Worm (Caenorhabditis elegans) whole organism, L4 larva: ENCODE data around the gene grl-22.

Experiments used
- D1046.2 ChIP-seq: fragments of 200-800 bp; sonication (Bioruptor generic); IDR thresholded peaks from 2 replicates; pipeline ENCODE4 v1.3.6; 2022; ENCODE audit warnings: missing genetic modification characterization, missing compliant biosample characterization
- F26F4.8 ChIP-seq: fragments of 200-800 bp; sonication (Bioruptor generic); conservative IDR thresholded peaks from 2 replicates; pipeline ENCODE4 v1.3.6; 2022; ENCODE audit warnings: missing genetic modification characterization, missing compliant biosample characterization
- F37D6.2 ChIP-seq: sonication (generic microtip); optimal IDR thresholded peaks from 2 replicates; lab custom pipeline; 2016; ENCODE audit warnings: mild to moderate bottlenecking, missing genetic modification characterization, missing compliant biosample characterization
- F49E8.2 ChIP-seq: sonication (generic microtip); optimal IDR thresholded peaks from 2 replicates; lab custom pipeline; 2016; ENCODE audit warnings: missing compliant biosample characterization, mild to moderate bottlenecking, missing genetic modification characterization, borderline replicate concordance
- T20F7.1 ChIP-seq: fragments of 200-800 bp; sonication (Bioruptor generic); optimal IDR thresholded peaks from 2 replicates; lab custom pipeline; 2018; ENCODE audit warnings: mild to moderate bottlenecking, missing genetic modification characterization, missing compliant biosample characterization
- Y48G9A.11 ChIP-seq: fragments of 200-800 bp; sonication (Bioruptor generic); IDR thresholded peaks from 2 replicates; pipeline ENCODE4 v1.3.6; 2022; ENCODE audit warnings: missing genetic modification reagents, missing genetic modification characterization, missing compliant biosample characterization
- Y75B8A.6 ChIP-seq: fragments of 200-800 bp; sonication (Bioruptor generic); IDR thresholded peaks from 2 replicates; pipeline ENCODE4 v1.3.6; 2022; ENCODE audit warnings: missing genetic modification reagents, missing genetic modification characterization, missing compliant biosample characterization
- ZK337.2 ChIP-seq: fragments of 200-800 bp; sonication (Bioruptor generic); IDR thresholded peaks from 2 replicates; pipeline ENCODE4 v1.3.6; 2022; ENCODE audit warnings: missing genetic modification reagents, missing genetic modification characterization, missing compliant biosample characterization
- ZK546.5 ChIP-seq, 2 experiments: sonication (generic microtip); optimal IDR thresholded peaks; 2 replicates each; lab custom pipeline; 2017; ENCODE audit warnings: missing biosample characterization in 2 of 2, missing genetic modification characterization in 2 of 2
- aha-1 ChIP-seq: fragments of 150-350 bp; peaks from one replicate; lab custom pipeline; 2014; ENCODE audit warnings: missing biosample characterization, missing genetic modification characterization
- ceh-28 ChIP-seq: fragments of 150-350 bp; optimal IDR thresholded peaks from 2 replicates; lab custom pipeline; 2014; ENCODE audit warnings: missing biosample characterization, missing genetic modification reagents, missing genetic modification characterization
- ceh-44 ChIP-seq: fragments of 200-800 bp; sonication (Bioruptor generic); IDR thresholded peaks from 2 replicates; pipeline ENCODE4 v1.3.6; 2022; ENCODE audit warnings: missing genetic modification reagents, missing genetic modification characterization, missing compliant biosample characterization
- ceh-62 ChIP-seq: sonication (generic microtip); optimal IDR thresholded peaks from 2 replicates; lab custom pipeline; 2017; ENCODE audit warnings: missing biosample characterization, missing genetic modification characterization
- ceh-82 ChIP-seq: sonication (generic microtip); optimal IDR thresholded peaks from 2 replicates; lab custom pipeline; 2017; ENCODE audit warnings: missing biosample characterization, missing genetic modification characterization
- ces-1 ChIP-seq: fragments of 150-350 bp; sonication (generic microtip); optimal IDR thresholded peaks from 4 replicates; lab custom pipeline; 2014; ENCODE audit warnings: missing biosample characterization, missing genetic modification reagents, missing genetic modification characterization
- cey-2 ChIP-seq: sonication (generic microtip); optimal IDR thresholded peaks from 3 replicates; lab custom pipeline; 2017; ENCODE audit warnings: missing genetic modification characterization, mild to moderate bottlenecking, missing compliant biosample characterization, antibody characterized with exemption, borderline replicate concordance; ENCODE audit not compliant: insufficient read depth
- ctbp-1 ChIP-seq: fragments of 200-800 bp; sonication (Bioruptor generic); IDR thresholded peaks from 2 replicates; pipeline ENCODE4 v1.3.6; 2022; ENCODE audit warnings: missing genetic modification reagents, missing genetic modification characterization, missing compliant biosample characterization
- daf-12 ChIP-seq: fragments of 150-350 bp; optimal IDR thresholded peaks from 2 replicates; lab custom pipeline; 2014; ENCODE audit warnings: missing biosample characterization, missing genetic modification reagents, missing genetic modification characterization
- daf-16 ChIP-seq, 3 experiments: sonication (generic microtip); optimal IDR thresholded peaks; 2 replicates each; lab custom pipeline; 2016 to 2017; ENCODE audit warnings: missing genetic modification characterization in 3 of 3, missing genetic modification reagents in 3 of 3, mild to moderate bottlenecking in 2 of 3, missing compliant biosample characterization in 2 of 3, missing biosample characterization in 1 of 3, moderate library complexity in 1 of 3
- daf-19 ChIP-seq: fragments of 200-800 bp; sonication (Bioruptor generic); conservative IDR thresholded peaks from 2 replicates; pipeline ENCODE4 v1.3.6; 2022; ENCODE audit warnings: missing genetic modification characterization, missing compliant biosample characterization
- daf-8 ChIP-seq: fragments of 200-800 bp; sonication (Bioruptor generic); IDR thresholded peaks from 2 replicates; pipeline ENCODE4 v1.3.6; 2022; ENCODE audit warnings: missing genetic modification characterization, missing compliant biosample characterization
- dmd-8 ChIP-seq: fragments of 200-800 bp; sonication (Bioruptor generic); IDR thresholded peaks from 2 replicates; pipeline ENCODE4 v1.3.6; 2022; ENCODE audit warnings: missing genetic modification characterization, missing compliant biosample characterization
- dmd-9 ChIP-seq: fragments of 200-800 bp; sonication (Bioruptor generic); IDR thresholded peaks from 2 replicates; pipeline ENCODE4 v1.3.6; 2022; ENCODE audit warnings: missing genetic modification reagents, missing genetic modification characterization, missing compliant biosample characterization
- dpl-1 ChIP-seq: fragments of 150-350 bp; optimal IDR thresholded peaks from 2 replicates; lab custom pipeline; 2014; ENCODE audit warnings: missing biosample characterization, missing genetic modification reagents, missing genetic modification characterization
- fkh-10 ChIP-seq: fragments of 150-350 bp; optimal IDR thresholded peaks from 2 replicates; lab custom pipeline; 2014; ENCODE audit warnings: missing biosample characterization, missing genetic modification reagents, missing genetic modification characterization
- fos-1 ChIP-seq: fragments of 150-350 bp; optimal IDR thresholded peaks from 2 replicates; lab custom pipeline; 2014; ENCODE audit warnings: missing biosample characterization, missing genetic modification characterization
- hlh-30 ChIP-seq: sonication (generic microtip); optimal IDR thresholded peaks from 2 replicates; lab custom pipeline; 2017; ENCODE audit warnings: antibody characterized with exemption, mild to moderate bottlenecking, missing genetic modification characterization, missing compliant biosample characterization; ENCODE audit not compliant: insufficient read depth
- lin-13 ChIP-seq: fragments of 150-350 bp; optimal IDR thresholded peaks from 2 replicates; lab custom pipeline; 2014; ENCODE audit warnings: missing biosample characterization, missing genetic modification reagents, missing genetic modification characterization
- lin-15B ChIP-seq: fragments of 150-350 bp; sonication (generic microtip); optimal IDR thresholded peaks from 3 replicates; lab custom pipeline; 2014; ENCODE audit warnings: missing biosample characterization, missing genetic modification characterization
- lin-38 ChIP-seq: fragments of 200-800 bp; sonication (Bioruptor generic); IDR thresholded peaks from 2 replicates; pipeline ENCODE4 v1.3.6; 2022; ENCODE audit warnings: missing genetic modification reagents, missing genetic modification characterization, missing compliant biosample characterization
- lin-39 ChIP-seq: fragments of 150-350 bp; optimal IDR thresholded peaks from 2 replicates; lab custom pipeline; 2014; ENCODE audit warnings: missing biosample characterization, missing genetic modification reagents, missing genetic modification characterization
- mdt-29 ChIP-seq: fragments of 200-800 bp; sonication (Bioruptor generic); IDR thresholded peaks from 2 replicates; pipeline ENCODE4 v1.3.6; 2022; ENCODE audit warnings: missing genetic modification reagents, missing genetic modification characterization, missing compliant biosample characterization
- mxl-2 ChIP-seq: fragments of 200-800 bp; sonication (Bioruptor generic); conservative IDR thresholded peaks from 2 replicates; pipeline ENCODE4 v1.3.6; 2022; ENCODE audit warnings: missing genetic modification reagents, missing genetic modification characterization, missing compliant biosample characterization
- nhr-10 ChIP-seq: fragments of 150-350 bp; optimal IDR thresholded peaks from 2 replicates; lab custom pipeline; 2014; ENCODE audit warnings: missing biosample characterization, missing genetic modification characterization
- nhr-102 ChIP-seq: sonication (generic microtip); optimal IDR thresholded peaks from 2 replicates; lab custom pipeline; 2016; ENCODE audit warnings: mild to moderate bottlenecking, missing genetic modification characterization, moderate library complexity, missing compliant biosample characterization
- nhr-11 ChIP-seq: fragments of 150-350 bp; optimal IDR thresholded peaks from 2 replicates; lab custom pipeline; 2014; ENCODE audit warnings: missing biosample characterization, missing genetic modification characterization
- nhr-111 ChIP-seq: fragments of 200-800 bp; sonication (Bioruptor generic); optimal IDR thresholded peaks from 2 replicates; lab custom pipeline; 2018; ENCODE audit warnings: mild to moderate bottlenecking, missing genetic modification characterization, missing compliant biosample characterization
- nhr-237 ChIP-seq: sonication (generic microtip); optimal IDR thresholded peaks from 2 replicates; lab custom pipeline; 2017; ENCODE audit warnings: missing biosample characterization, missing genetic modification characterization
- nhr-41 ChIP-seq: fragments of 200-800 bp; sonication (Bioruptor generic); IDR thresholded peaks from 2 replicates; pipeline ENCODE4 v1.3.6; 2022; ENCODE audit warnings: missing genetic modification reagents, missing genetic modification characterization, missing compliant biosample characterization
- nhr-42 ChIP-seq: fragments of 200-800 bp; sonication (Bioruptor generic); IDR thresholded peaks from 2 replicates; pipeline ENCODE4 v1.3.6; 2022; ENCODE audit warnings: missing genetic modification characterization, missing compliant biosample characterization
- nhr-6 ChIP-seq: fragments of 150-350 bp; optimal IDR thresholded peaks from 2 replicates; lab custom pipeline; 2014; ENCODE audit warnings: missing biosample characterization, missing genetic modification characterization
- nhr-77 ChIP-seq: fragments of 150-350 bp; optimal IDR thresholded peaks from 2 replicates; lab custom pipeline; 2014; ENCODE audit warnings: missing biosample characterization, missing genetic modification characterization
- rbr-2 ChIP-seq: sonication (generic microtip); optimal IDR thresholded peaks from 2 replicates; lab custom pipeline; 2016; ENCODE audit warnings: missing genotype, missing genetic modification characterization, missing compliant biosample characterization
- snpc-1.2 ChIP-seq: fragments of 200-800 bp; sonication (Bioruptor generic); IDR thresholded peaks from 2 replicates; pipeline ENCODE4 v1.3.6; 2022; ENCODE audit warnings: missing genetic modification reagents, missing genetic modification characterization, missing compliant biosample characterization
- spr-1 ChIP-seq: sonication (generic microtip); optimal IDR thresholded peaks from 2 replicates; lab custom pipeline; 2016; ENCODE audit warnings: mild to moderate bottlenecking, missing genetic modification characterization, missing compliant biosample characterization
- tra-1 ChIP-seq: fragments of 200-800 bp; sonication (Bioruptor generic); IDR thresholded peaks from 2 replicates; pipeline ENCODE4 v1.3.6; 2022; ENCODE audit warnings: missing genetic modification reagents, missing genetic modification characterization, missing compliant biosample characterization
- unc-39 ChIP-seq: sonication (generic microtip); optimal IDR thresholded peaks from 2 replicates; lab custom pipeline; 2017; ENCODE audit warnings: missing biosample characterization, missing genetic modification characterization
- unc-62 ChIP-seq, 3 experiments: fragments of 150-350 bp in 1 of 3; sonication (generic microtip); optimal IDR thresholded peaks in 2 of 3; peaks in 1 of 3; 1 replicate in 1 of 3; 2 replicates in 2 of 3; lab custom pipeline; 2014 to 2017; ENCODE audit warnings: missing biosample characterization in 3 of 3, missing genetic modification characterization in 3 of 3, missing genetic modification reagents in 3 of 3, missing genotype in 1 of 3
- zag-1 ChIP-seq: fragments of 150-350 bp; optimal IDR thresholded peaks from 2 replicates; lab custom pipeline; 2014; ENCODE audit warnings: missing biosample characterization, missing genetic modification characterization
- zip-11 ChIP-seq: fragments of 200-800 bp; sonication (Bioruptor generic); IDR thresholded peaks from 2 replicates; pipeline ENCODE4 v1.3.6; 2022; ENCODE audit warnings: missing genetic modification characterization, missing compliant biosample characterization
- zip-2 ChIP-seq: fragments of 150-350 bp; optimal IDR thresholded peaks from 2 replicates; lab custom pipeline; 2014; ENCODE audit warnings: missing biosample characterization, missing genetic modification characterization
- ztf-11 ChIP-seq: fragments of 150-350 bp; optimal IDR thresholded peaks from 2 replicates; lab custom pipeline; 2014; ENCODE audit warnings: missing biosample characterization, missing genetic modification characterization

Gene grl-22

DNA sequence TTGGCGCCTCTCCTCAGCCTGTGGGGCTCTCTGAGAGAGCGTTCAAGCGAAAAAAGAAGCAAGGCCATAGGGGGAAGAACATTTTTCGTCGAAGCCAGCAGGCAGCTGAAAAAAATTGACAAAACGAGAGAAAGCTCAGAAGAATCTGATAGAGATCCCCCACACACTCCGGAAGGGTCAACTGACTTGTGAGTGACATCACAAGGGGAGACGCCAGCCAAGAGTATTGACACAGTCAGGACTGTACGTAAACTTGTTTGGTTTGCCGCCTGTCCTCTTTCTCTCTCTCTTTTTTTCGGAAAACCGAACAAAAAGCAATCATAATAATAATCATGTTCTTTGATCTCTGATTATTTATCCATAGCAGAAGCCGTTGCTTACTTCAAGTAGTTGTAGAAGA, 40.9 kb downstream of the grl-22 start:
- TF ChIP-seq unc-62 (GFP tag; optimal IDR thresholded peaks at IDR 0.05 in 1 of 2; lab: Kevin White, UChicago) (peak in 1 of 2 experiments; percentile 52), unc-62 (tag; optimal IDR thresholded peaks at IDR 0.05; lab: Kevin White, UChicago) (no peak), daf-19 (no peak), cey-2 (tag; lab: Kevin White, UChicago) (no peak), ceh-44 (GFP tag; lab: Robert Waterston, UW) (no peak), nhr-111 (GFP tag; lab: Kevin White, UChicago) (no peak), zip-2 (tag; lab: Kevin White, UChicago) (no peak), nhr-237 (tag; lab: Kevin White, UChicago) (no peak), D1046.2 (GFP tag; lab: Robert Waterston, UW) (no peak), nhr-77 (tag; lab: Kevin White, UChicago) (no peak), hlh-30 (tag; lab: Kevin White, UChicago) (peak; percentile 84), spr-1 (tag; lab: Kevin White, UChicago) (no peak), ces-1 (GFP tag; lab: Kevin White, UChicago) (peak; percentile 3), tra-1 (GFP tag; lab: Robert Waterston, UW) (no peak), daf-8 (GFP tag; lab: Robert Waterston, UW) (no peak), ztf-11 (tag; lab: Kevin White, UChicago) (no peak), ZK546.5 (tag; optimal IDR thresholded peaks at IDR 0.05; lab: Kevin White, UChicago) (no peak), nhr-6 (tag; lab: Kevin White, UChicago) (no peak), nhr-42 (GFP tag; lab: Robert Waterston, UW) (no peak), snpc-1.2 (GFP tag; lab: Robert Waterston, UW) (no peak), dpl-1 (no peak), F37D6.2 (tag; lab: Kevin White, UChicago) (no peak), lin-38 (GFP tag; lab: Robert Waterston, UW) (no peak), aha-1 (tag; lab: Kevin White, UChicago) (peak; percentile 58), ZK337.2 (GFP tag; lab: Robert Waterston, UW) (no peak), Y75B8A.6 (no peak), nhr-11 (tag; lab: Kevin White, UChicago) (no peak), zag-1 (no peak), ceh-28 (no peak), ceh-82 (tag; lab: Kevin White, UChicago) (no peak), mxl-2 (GFP tag; lab: Robert Waterston, UW) (no peak), rbr-2 (peak; percentile 13), T20F7.1 (GFP tag; lab: Kevin White, UChicago) (no peak), nhr-102 (tag; lab: Kevin White, UChicago) (no peak), nhr-41 (GFP tag; lab: Robert Waterston, UW) (no peak), F26F4.8 (GFP tag; lab: Robert Waterston, UW) (no peak), mdt-29 (GFP tag; lab: Robert Waterston, UW) (no peak), lin-15B (tag; lab: Kevin White, UChicago) (no peak), ceh-62 (no peak), fkh-10 (GFP tag; lab: Kevin White, UChicago) (peak; percentile 37), daf-12 (no peak), F49E8.2 (tag; lab: Kevin White, UChicago) (no peak), unc-39 (tag; lab: Kevin White, UChicago) (no peak), fos-1 (no peak), daf-16 (GFP tag; optimal IDR thresholded peaks at IDR 0.05; lab: Kevin White, UChicago) (no peak), daf-16 (tag; optimal IDR thresholded peaks at IDR 0.05; lab: Kevin White, UChicago) (peak; percentile 65), lin-13 (GFP tag; lab: Kevin White, UChicago) (no peak), Y48G9A.11 (GFP tag; lab: Robert Waterston, UW) (no peak), lin-39 (tag; lab: Kevin White, UChicago) (no peak), zip-11 (GFP tag; lab: Robert Waterston, UW) (no peak), nhr-10 (tag; lab: Kevin White, UChicago) (no peak), ctbp-1 (GFP tag; lab: Robert Waterston, UW) (no peak), dmd-9 (no peak), dmd-8 (GFP tag; lab: Robert Waterston, UW) (no peak)
